Worm (Caenorhabditis elegans) whole organism, L1 larva: ENCODE data around the gene T20B12.5.

Source experiments
- F16B12.6 ChIP-seq: fragments of 150-350 bp; optimal IDR thresholded peaks from 2 replicates; lab custom pipeline; 2014; ENCODE audit warnings: missing biosample characterization, missing genetic modification characterization
- alr-1 ChIP-seq: fragments of 200-800 bp; sonication (Bioruptor generic); optimal IDR thresholded peaks from 2 replicates; lab custom pipeline; 2018; ENCODE audit warnings: borderline replicate concordance, mild to moderate bottlenecking, missing genetic modification characterization, missing compliant biosample characterization
- ama-1 ChIP-seq: fragments of 150-350 bp; optimal IDR thresholded peaks from 2 replicates; lab custom pipeline; 2014
- blmp-1 ChIP-seq: fragments of 150-350 bp; optimal IDR thresholded peaks from 2 replicates; lab custom pipeline; 2014; ENCODE audit warnings: missing biosample characterization, missing genetic modification characterization
- ceh-82 ChIP-seq, 3 experiments: fragments of 150-350 bp in 1 of 3; sonication (generic microtip) in 2 of 3; optimal IDR thresholded peaks; 2 replicates each; lab custom pipeline; 2014 to 2017; ENCODE audit warnings: missing biosample characterization in 3 of 3, missing genetic modification characterization in 3 of 3
- ces-1 ChIP-seq: fragments of 150-350 bp; optimal IDR thresholded peaks from 2 replicates; lab custom pipeline; 2014; ENCODE audit warnings: missing biosample characterization, missing genetic modification reagents, missing genetic modification characterization
- dsc-1 ChIP-seq: sonication (generic microtip); optimal IDR thresholded peaks from 2 replicates; lab custom pipeline; 2016; ENCODE audit warnings: mild to moderate bottlenecking, missing genetic modification characterization, missing compliant biosample characterization
- efl-1 ChIP-seq, 4 experiments: fragments of 150-350 bp; optimal IDR thresholded peaks in 3 of 4; peaks in 1 of 4; 1 replicate in 1 of 4; 2 replicates in 3 of 4; lab custom pipeline; 2014; ENCODE audit warnings: missing biosample characterization in 2 of 4, missing genetic modification characterization in 2 of 4, missing genetic modification reagents in 2 of 4
- efl-3 ChIP-seq: fragments of 200-800 bp; sonication (Bioruptor generic); optimal IDR thresholded peaks from 2 replicates; lab custom pipeline; 2018; ENCODE audit warnings: mild to moderate bottlenecking, missing genetic modification characterization, missing compliant biosample characterization
- elt-2 ChIP-seq: sonication (generic microtip); optimal IDR thresholded peaks from 2 replicates; lab custom pipeline; 2016; ENCODE audit warnings: missing genetic modification characterization, mild to moderate bottlenecking, inconsistent platforms, missing compliant biosample characterization, missing genetic modification reagents
- fkh-10 ChIP-seq: sonication (generic microtip); optimal IDR thresholded peaks from 2 replicates; lab custom pipeline; 2017; ENCODE audit warnings: missing biosample characterization, missing genetic modification reagents, missing genetic modification characterization
- fkh-4 ChIP-seq: sonication (generic microtip); optimal IDR thresholded peaks from 2 replicates; lab custom pipeline; 2016; ENCODE audit warnings: missing compliant biosample characterization, missing genetic modification characterization, borderline replicate concordance
- fkh-8 ChIP-seq: sonication (generic microtip); optimal IDR thresholded peaks from 2 replicates; lab custom pipeline; 2016; ENCODE audit warnings: mild to moderate bottlenecking, missing genetic modification characterization, missing compliant biosample characterization
- fos-1 ChIP-seq: fragments of 150-350 bp; optimal IDR thresholded peaks from 2 replicates; lab custom pipeline; 2014; ENCODE audit warnings: missing biosample characterization, missing genetic modification characterization
- grh-1 ChIP-seq: fragments of 200-800 bp; sonication (Bioruptor generic); IDR thresholded peaks from 2 replicates; pipeline ENCODE4 v1.3.6; 2022; ENCODE audit warnings: missing genetic modification reagents, missing genetic modification characterization, missing compliant biosample characterization
- hlh-17 ChIP-seq: fragments of 200-800 bp; sonication (Bioruptor generic); optimal IDR thresholded peaks from 2 replicates; lab custom pipeline; 2018; ENCODE audit warnings: missing genetic modification characterization, mild to moderate bottlenecking, missing compliant biosample characterization, moderate library complexity, borderline replicate concordance
- hlh-4 ChIP-seq: sonication (generic microtip); optimal IDR thresholded peaks from 2 replicates; lab custom pipeline; 2016; ENCODE audit warnings: mild to moderate bottlenecking, missing genetic modification characterization, missing compliant biosample characterization
- hpl-2 ChIP-seq: fragments of 150-350 bp; optimal IDR thresholded peaks from 2 replicates; lab custom pipeline; 2014; ENCODE audit warnings: missing biosample characterization, missing genetic modification reagents, missing genetic modification characterization
- irx-1 ChIP-seq: sonication (generic microtip); optimal IDR thresholded peaks from 2 replicates; lab custom pipeline; 2016; ENCODE audit warnings: missing genetic modification characterization, missing compliant biosample characterization
- lin-13 ChIP-seq: fragments of 150-350 bp; optimal IDR thresholded peaks from 2 replicates; lab custom pipeline; 2014; ENCODE audit warnings: missing biosample characterization, missing genetic modification reagents, missing genetic modification characterization
- lin-14 ChIP-seq: fragments of 200-800 bp; sonication (Bioruptor generic); optimal IDR thresholded peaks from 2 replicates; lab custom pipeline; 2018; ENCODE audit warnings: mild to moderate bottlenecking, missing genetic modification characterization, moderate library complexity, missing compliant biosample characterization
- lin-15B ChIP-seq: fragments of 150-350 bp; sonication (generic microtip); optimal IDR thresholded peaks from 3 replicates; lab custom pipeline; 2014; ENCODE audit warnings: missing biosample characterization, missing genetic modification characterization
- lir-3 ChIP-seq: sonication (generic microtip); optimal IDR thresholded peaks from 2 replicates; lab custom pipeline; 2016; ENCODE audit warnings: mild to moderate bottlenecking, missing genetic modification characterization, moderate library complexity, missing compliant biosample characterization; ENCODE audit not compliant: poor library complexity
- lsy-2 ChIP-seq, 2 experiments: fragments of 150-350 bp; optimal IDR thresholded peaks; 2 replicates each; lab custom pipeline; 2014; ENCODE audit warnings: missing biosample characterization in 2 of 2, missing genetic modification characterization in 2 of 2
- mdl-1 ChIP-seq, 2 experiments: fragments of 150-350 bp; optimal IDR thresholded peaks; 2 replicates each; lab custom pipeline; 2014 to 2017; ENCODE audit warnings: missing biosample characterization in 2 of 2, missing genetic modification characterization in 2 of 2, inconsistent platforms in 1 of 2
- mef-2 ChIP-seq: fragments of 150-350 bp; optimal IDR thresholded peaks from 2 replicates; lab custom pipeline; 2014; ENCODE audit warnings: missing biosample characterization, missing genetic modification characterization
- mep-1 ChIP-seq: fragments of 150-350 bp; optimal IDR thresholded peaks from 2 replicates; lab custom pipeline; 2014; ENCODE audit warnings: missing biosample characterization, missing genetic modification characterization
- nhr-19 ChIP-seq: fragments of 200-800 bp; sonication (Bioruptor generic); conservative IDR thresholded peaks from 2 replicates; pipeline ENCODE4 v1.3.6; 2022; ENCODE audit warnings: missing genetic modification characterization, missing compliant biosample characterization
- nhr-237 ChIP-seq: fragments of 150-350 bp; optimal IDR thresholded peaks from 2 replicates; lab custom pipeline; 2014; ENCODE audit warnings: missing biosample characterization, missing genetic modification characterization
- nhr-47 ChIP-seq: sonication (generic microtip); optimal IDR thresholded peaks from 2 replicates; lab custom pipeline; 2016; ENCODE audit warnings: mild to moderate bottlenecking, missing genetic modification characterization, moderate library complexity, missing compliant biosample characterization
- nhr-71 ChIP-seq: sonication (generic microtip); optimal IDR thresholded peaks from 2 replicates; lab custom pipeline; 2016; ENCODE audit warnings: mild to moderate bottlenecking, missing genetic modification characterization, moderate library complexity, missing compliant biosample characterization
- nhr-84 ChIP-seq: sonication (generic microtip); optimal IDR thresholded peaks from 2 replicates; lab custom pipeline; 2017; ENCODE audit warnings: missing biosample characterization, missing genetic modification characterization
- nhr-85 ChIP-seq: sonication (generic microtip); peaks from one replicate; lab custom pipeline; 2016; ENCODE audit warnings: missing genetic modification characterization, inconsistent platforms, missing compliant biosample characterization
- nhr-90 ChIP-seq: sonication (generic microtip); optimal IDR thresholded peaks from 2 replicates; lab custom pipeline; 2016; ENCODE audit warnings: mild to moderate bottlenecking, missing genetic modification characterization, missing compliant biosample characterization; ENCODE audit not compliant: poor library complexity
- pqm-1 ChIP-seq: sonication (generic microtip); optimal IDR thresholded peaks from 3 replicates; lab custom pipeline; 2017; ENCODE audit warnings: missing biosample characterization, missing genetic modification characterization
- rnt-1 ChIP-seq: sonication (generic microtip); optimal IDR thresholded peaks from 2 replicates; lab custom pipeline; 2016; ENCODE audit warnings: mild to moderate bottlenecking, missing genetic modification characterization, moderate library complexity, missing compliant biosample characterization
- snpc-4 ChIP-seq: fragments of 150-350 bp; optimal IDR thresholded peaks from 2 replicates; lab custom pipeline; 2014; ENCODE audit warnings: missing biosample characterization, missing genetic modification characterization
- sup-37 ChIP-seq: fragments of 200-800 bp; sonication (Bioruptor generic); optimal IDR thresholded peaks from 2 replicates; lab custom pipeline; 2018; ENCODE audit warnings: mild to moderate bottlenecking, missing genetic modification characterization, missing compliant biosample characterization
- tbx-2 ChIP-seq: sonication (generic microtip); optimal IDR thresholded peaks from 2 replicates; lab custom pipeline; 2016; ENCODE audit warnings: missing genetic modification characterization, missing compliant biosample characterization
- unc-130 ChIP-seq: fragments of 150-350 bp; optimal IDR thresholded peaks from 2 replicates; lab custom pipeline; 2017; ENCODE audit warnings: missing biosample characterization, missing genetic modification characterization, inconsistent platforms
- unc-30 ChIP-seq: sonication (generic microtip); optimal IDR thresholded peaks from 2 replicates; lab custom pipeline; 2017; ENCODE audit warnings: missing biosample characterization, missing genetic modification characterization
- unc-86 ChIP-seq: sonication (generic microtip); optimal IDR thresholded peaks from 2 replicates; lab custom pipeline; 2016; ENCODE audit warnings: missing genetic modification characterization, missing compliant biosample characterization
- unc-98 ChIP-seq: fragments of 200-800 bp; sonication (Bioruptor generic); IDR thresholded peaks from 2 replicates; pipeline ENCODE4 v1.3.6; 2022; ENCODE audit warnings: missing genetic modification characterization, missing compliant biosample characterization
- vab-15 ChIP-seq: sonication (generic microtip); optimal IDR thresholded peaks from 2 replicates; lab custom pipeline; 2017; ENCODE audit warnings: missing genotype, mild to moderate bottlenecking, missing genetic modification characterization, missing compliant biosample characterization
- xbp-1 ChIP-seq: sonication (generic microtip); optimal IDR thresholded peaks from 2 replicates; lab custom pipeline; 2016; ENCODE audit warnings: missing genetic modification characterization, missing compliant biosample characterization
- zag-1 ChIP-seq: fragments of 150-350 bp; optimal IDR thresholded peaks from 2 replicates; lab custom pipeline; 2014; ENCODE audit warnings: missing biosample characterization, missing genetic modification characterization
- zip-4 ChIP-seq: fragments of 200-800 bp; sonication (Bioruptor generic); optimal IDR thresholded peaks from 2 replicates; lab custom pipeline; 2018; ENCODE audit warnings: mild to moderate bottlenecking, missing genetic modification characterization, moderate library complexity, missing compliant biosample characterization
- ztf-11 ChIP-seq, 2 experiments: sonication (generic microtip); optimal IDR thresholded peaks; 2 replicates each; lab custom pipeline; 2016 to 2017; ENCODE audit warnings: missing genetic modification characterization in 2 of 2, missing biosample characterization in 1 of 2, missing compliant biosample characterization in 1 of 2

T20B12.5 gene

DNA sequence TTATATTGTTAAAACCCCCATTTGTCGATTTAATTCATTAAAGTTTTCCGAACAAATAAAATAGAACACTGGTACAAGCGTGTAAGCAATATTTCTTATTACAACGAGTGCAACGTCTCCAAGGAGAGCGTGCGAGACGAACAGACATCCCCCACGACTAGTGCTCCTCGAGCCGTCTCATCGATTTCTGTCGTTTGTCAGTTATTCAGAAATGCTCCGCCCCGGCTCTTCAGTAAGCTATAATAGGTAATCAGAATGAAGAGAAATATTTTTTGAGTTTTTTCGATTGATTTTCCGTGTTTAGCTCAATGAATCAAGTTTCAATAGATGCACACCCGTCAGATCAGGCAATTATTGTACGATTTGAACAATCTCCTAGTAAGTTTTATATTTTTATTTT, 28.2 kb downstream of the T20B12.5 start, which contains the start of gene kap-1:
Gene kap-1 (plus strand): TSS at position 143 of the 400 bp plus-strand sequence.
- TF ChIP-seq elt-2 (tag; lab: Kevin White, UChicago) (peak; percentile 14), ama-1 (lab: Kevin White, UChicago) (peak; percentile 42), efl-1 (optimal IDR thresholded peaks at IDR 0.05; lab: Kevin White, UChicago) (no peak), efl-1 (GFP tag; optimal IDR thresholded peaks at IDR 0.05 in 1 of 2; lab: Kevin White, UChicago) (peak in 1 of 2 experiments; percentile 86), hpl-2 (no peak), rnt-1 (tag; lab: Kevin White, UChicago) (peak; percentile 9), fos-1 (no peak), efl-3 (GFP tag; lab: Kevin White, UChicago) (no peak), lsy-2 (tag; optimal IDR thresholded peaks at IDR 0.05; lab: Kevin White, UChicago) (peak in 1 of 2 experiments; percentile 12), zip-4 (GFP tag; lab: Kevin White, UChicago) (no peak)

DNA sequence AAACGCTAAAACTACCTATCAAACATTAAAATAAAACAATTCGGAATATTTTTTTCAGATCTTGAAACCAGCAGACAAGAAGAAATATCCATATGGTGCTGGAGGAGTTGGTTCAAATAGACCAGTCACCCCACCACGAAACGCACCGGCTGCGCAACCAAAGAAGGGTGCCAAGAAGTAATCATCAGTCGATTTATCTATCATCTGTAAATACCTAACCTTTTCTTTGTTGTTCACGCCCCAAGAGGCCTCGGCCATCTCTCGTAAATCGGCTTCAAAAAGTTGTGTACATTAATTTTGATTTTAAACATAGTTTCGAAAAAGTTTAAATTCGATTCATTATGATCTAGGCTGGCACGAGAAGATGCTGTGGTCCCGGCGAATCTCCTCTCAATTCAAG, 28.9 kb downstream of the T20B12.5 start:
- no peak for TF ChIP-seq ztf-11 (tag; optimal IDR thresholded peaks at IDR 0.05; lab: Kevin White, UChicago)
- TF ChIP-seq grh-1 (GFP tag; lab: Robert Waterston, UW) = peak; percentile 41; the same call in 1 of the 2 replicates

DNA sequence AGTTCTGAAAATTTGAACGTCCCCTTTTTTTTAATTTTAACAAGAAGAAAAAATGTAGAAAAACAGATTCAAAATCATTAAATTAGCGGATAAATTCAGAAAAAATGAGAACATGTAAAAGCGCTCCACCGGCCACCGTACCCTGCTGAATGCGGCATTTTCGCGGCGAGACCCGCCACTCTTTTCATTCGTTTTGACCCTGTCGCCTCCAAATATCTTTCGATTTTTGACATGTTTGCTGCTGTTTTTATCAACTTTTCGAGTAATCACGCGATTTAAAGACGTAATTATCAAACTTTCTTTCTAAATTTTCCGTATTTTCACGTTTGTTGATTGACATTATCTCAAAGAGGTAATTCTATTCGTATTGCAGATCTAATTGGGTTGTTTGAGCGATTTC, 30.7 kb downstream of the T20B12.5 start, which contains the start of gene gsp-2:
Gene gsp-2 (plus strand): TSS at position 374 of the 400 bp plus-strand sequence.
- peak; percentile 52 to 67 (median 60) for TF ChIP-seq ceh-82 (tag; optimal IDR thresholded peaks at IDR 0.05; lab: Kevin White, UChicago)
- no peak for TF ChIP-seq mef-2 (tag; lab: Kevin White, UChicago)
- peak; percentile 85 for TF ChIP-seq lin-14 (GFP tag; lab: Kevin White, UChicago)
- peak; percentile 78 for TF ChIP-seq nhr-71 (tag; lab: Kevin White, UChicago)
- TF ChIP-seq unc-130 (tag; lab: Kevin White, UChicago) = peak; percentile 81
- TF ChIP-seq nhr-84 (tag; lab: Kevin White, UChicago) = no peak
- TF ChIP-seq rnt-1 (tag; lab: Kevin White, UChicago) = peak; percentile 56
- TF ChIP-seq nhr-19 = peak; percentile 81
- TF ChIP-seq mdl-1 (tag; optimal IDR thresholded peaks at IDR 0.05; lab: Kevin White, UChicago) = peak in 1 of 2 experiments; percentile 74
- peak; percentile 92 for TF ChIP-seq lin-15B (tag; lab: Kevin White, UChicago)
- peak; percentile 81 for TF ChIP-seq vab-15 (tag; lab: Kevin White, UChicago)
- TF ChIP-seq blmp-1 (tag; lab: Kevin White, UChicago) = peak; percentile 78
- peak; percentile 51 for TF ChIP-seq nhr-90 (tag; lab: Kevin White, UChicago)
- no peak for TF ChIP-seq fkh-4 (tag; lab: Kevin White, UChicago)
- no peak for TF ChIP-seq zag-1 (tag; lab: Kevin White, UChicago)
- no peak for TF ChIP-seq fkh-10 (GFP tag; lab: Kevin White, UChicago)
- TF ChIP-seq nhr-47 = peak; percentile 57
- peak; percentile 23 for TF ChIP-seq hpl-2
- TF ChIP-seq dsc-1 (tag; lab: Kevin White, UChicago) = peak; percentile 53
- TF ChIP-seq unc-98 (GFP tag; lab: Robert Waterston, UW) = no peak
- peak; percentile 48 for TF ChIP-seq nhr-85 (tag; lab: Kevin White, UChicago)
- no peak for TF ChIP-seq ces-1 (GFP tag; lab: Kevin White, UChicago)
- TF ChIP-seq hlh-17 (GFP tag; lab: Kevin White, UChicago) = no peak
- TF ChIP-seq irx-1 (tag; lab: Kevin White, UChicago) = no peak
- peak; percentile 60 for TF ChIP-seq tbx-2 (tag; lab: Kevin White, UChicago)
- TF ChIP-seq F16B12.6 (tag; lab: Kevin White, UChicago) = no peak
- peak; percentile 65 for TF ChIP-seq mep-1 (tag; lab: Kevin White, UChicago)
- TF ChIP-seq ztf-11 (tag; optimal IDR thresholded peaks at IDR 0.05; lab: Kevin White, UChicago) = no peak
- no peak for TF ChIP-seq lir-3
- no peak for TF ChIP-seq pqm-1 (tag; lab: Kevin White, UChicago)
- no peak for TF ChIP-seq unc-30 (tag; lab: Kevin White, UChicago)
- no peak for TF ChIP-seq snpc-4
- peak; percentile 72 for TF ChIP-seq lin-13 (GFP tag; lab: Kevin White, UChicago)
- TF ChIP-seq sup-37 (GFP tag; lab: Kevin White, UChicago) = no peak
- peak; percentile 94 to 98 for TF ChIP-seq lsy-2 (tag; optimal IDR thresholded peaks at IDR 0.05; lab: Kevin White, UChicago)
- no peak for TF ChIP-seq hlh-4
- peak; percentile 53 for TF ChIP-seq unc-86
- TF ChIP-seq nhr-237 = peak; percentile 24
- TF ChIP-seq xbp-1 (tag; lab: Kevin White, UChicago) = peak; percentile 63
- peak; percentile 77 for TF ChIP-seq fkh-8 (tag; lab: Kevin White, UChicago)
- TF ChIP-seq alr-1 (tag; lab: Kevin White, UChicago) = no peak
